Worm (Caenorhabditis elegans) whole organism, early embryonic: Measurements from ENCODE around the gene F01D4.5.

Source experiments
- B0310.2 ChIP-seq: sonication (generic microtip); optimal IDR thresholded peaks from 2 replicates; lab custom pipeline; 2016; ENCODE audit warnings: mild to moderate bottlenecking, missing genetic modification characterization, missing compliant biosample characterization
- F13C5.2 ChIP-seq: sonication (generic microtip); optimal IDR thresholded peaks from 2 replicates; lab custom pipeline; 2017; ENCODE audit warnings: mild to moderate bottlenecking, missing genetic modification characterization, inconsistent platforms, missing compliant biosample characterization
- aly-1 ChIP-seq: sonication (generic microtip); optimal IDR thresholded peaks from 2 replicates; lab custom pipeline; 2016; ENCODE audit warnings: missing genetic modification characterization, missing compliant biosample characterization
- ama-1 ChIP-seq: fragments of 150-350 bp; optimal IDR thresholded peaks from 2 replicates; lab custom pipeline; 2014
- ceh-13 ChIP-seq: fragments of 200-800 bp; sonication (Bioruptor generic); optimal IDR thresholded peaks from 2 replicates; lab custom pipeline; 2018; ENCODE audit warnings: mild to moderate bottlenecking, missing genetic modification characterization, missing compliant biosample characterization
- ceh-36 ChIP-seq: sonication (generic microtip); optimal IDR thresholded peaks from 2 replicates; lab custom pipeline; 2016; ENCODE audit warnings: missing genetic modification characterization, inconsistent platforms, missing compliant biosample characterization
- ets-7 ChIP-seq: sonication (generic microtip); optimal IDR thresholded peaks from 2 replicates; lab custom pipeline; 2016; ENCODE audit warnings: missing genotype, missing genetic modification characterization, missing compliant biosample characterization
- flt-1 ChIP-seq: fragments of 200-800 bp; sonication (Bioruptor generic); IDR thresholded peaks from 2 replicates; pipeline ENCODE4 v1.3.6; 2022; ENCODE audit warnings: missing genetic modification characterization, missing compliant biosample characterization
- hmbx-1 ChIP-seq: sonication (generic microtip); optimal IDR thresholded peaks from 2 replicates; lab custom pipeline; 2016; ENCODE audit warnings: mild to moderate bottlenecking, missing genetic modification characterization, missing compliant biosample characterization
- hmg-4 ChIP-seq: fragments of 200-800 bp; sonication (Bioruptor generic); optimal IDR thresholded peaks from 2 replicates; lab custom pipeline; 2018; ENCODE audit warnings: mild to moderate bottlenecking, missing genetic modification characterization, missing compliant biosample characterization
- hnd-1 ChIP-seq: sonication (generic microtip); optimal IDR thresholded peaks from 2 replicates; lab custom pipeline; 2016; ENCODE audit warnings: missing genetic modification characterization, missing compliant biosample characterization
- pes-1 ChIP-seq: fragments of 200-800 bp; sonication (Bioruptor generic); IDR thresholded peaks from 2 replicates; pipeline ENCODE4 v1.3.6; 2022; ENCODE audit warnings: missing genetic modification reagents, missing genetic modification characterization, missing compliant biosample characterization
- scrt-1 ChIP-seq: fragments of 200-800 bp; sonication (Bioruptor generic); IDR thresholded peaks from 2 replicates; pipeline ENCODE4 v1.3.6; 2022; ENCODE audit warnings: missing genetic modification characterization, missing compliant biosample characterization
- sea-1 ChIP-seq: fragments of 200-800 bp; sonication (Bioruptor generic); conservative IDR thresholded peaks from 2 replicates; pipeline ENCODE4 v1.3.6; 2022; ENCODE audit warnings: missing genetic modification characterization, missing compliant biosample characterization
- tbx-11 ChIP-seq: fragments of 200-800 bp; sonication (Bioruptor generic); IDR thresholded peaks from 2 replicates; pipeline ENCODE4 v1.3.6; 2022; ENCODE audit warnings: missing genetic modification characterization, missing compliant biosample characterization
- tbx-37 ChIP-seq: fragments of 200-800 bp; sonication (Bioruptor generic); conservative IDR thresholded peaks from 2 replicates; pipeline ENCODE4 v1.3.6; 2022; ENCODE audit warnings: missing genetic modification reagents, missing genetic modification characterization, missing compliant biosample characterization
- tra-4 ChIP-seq: sonication (generic microtip); optimal IDR thresholded peaks from 2 replicates; lab custom pipeline; 2017; ENCODE audit warnings: missing genetic modification characterization, missing compliant biosample characterization

Gene F01D4.5

DNA sequence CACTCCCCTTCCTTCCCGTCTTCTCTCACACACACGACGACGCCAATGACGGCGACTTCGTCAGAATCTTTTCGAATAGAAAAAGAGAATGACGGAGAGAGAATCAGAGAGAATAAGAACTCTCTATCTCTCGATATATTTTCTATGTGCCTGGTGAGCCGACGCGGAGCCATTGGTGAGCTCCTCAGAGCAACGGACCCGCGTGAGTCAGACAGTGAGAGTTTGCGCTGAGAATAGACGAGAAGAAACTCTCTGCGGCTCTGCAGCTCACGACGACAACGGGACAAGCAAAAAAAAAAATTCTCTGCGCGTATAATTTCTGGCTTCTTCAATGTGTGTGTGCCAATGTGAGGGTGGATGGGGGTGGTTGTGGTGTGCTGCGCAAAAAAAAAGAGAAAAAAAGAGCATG lies 16.5 kb upstream of the F01D4.5 start:
- no peak for TF ChIP-seq B0310.2
- TF ChIP-seq tbx-37: no peak
- TF ChIP-seq sea-1 (GFP tag; lab: Robert Waterston, UW): no peak
- no peak for TF ChIP-seq hmg-4 (GFP tag; lab: Kevin White, UChicago)
- TF ChIP-seq ceh-36 (tag; lab: Kevin White, UChicago): no peak
- no peak for TF ChIP-seq F13C5.2
- no peak for TF ChIP-seq ama-1
- TF ChIP-seq ets-7: no peak
- no peak for TF ChIP-seq tra-4
- no peak for TF ChIP-seq hmbx-1 (tag; lab: Kevin White, UChicago)
- TF ChIP-seq hnd-1 (tag; lab: Kevin White, UChicago): no peak
- no peak for TF ChIP-seq tbx-11 (GFP tag; lab: Robert Waterston, UW)
- no peak for TF ChIP-seq scrt-1 (GFP tag; lab: Robert Waterston, UW)
- no peak for TF ChIP-seq aly-1 (tag; lab: Kevin White, UChicago)
- no peak for TF ChIP-seq flt-1
- no peak for TF ChIP-seq pes-1
- TF ChIP-seq ceh-13: no peak

DNA sequence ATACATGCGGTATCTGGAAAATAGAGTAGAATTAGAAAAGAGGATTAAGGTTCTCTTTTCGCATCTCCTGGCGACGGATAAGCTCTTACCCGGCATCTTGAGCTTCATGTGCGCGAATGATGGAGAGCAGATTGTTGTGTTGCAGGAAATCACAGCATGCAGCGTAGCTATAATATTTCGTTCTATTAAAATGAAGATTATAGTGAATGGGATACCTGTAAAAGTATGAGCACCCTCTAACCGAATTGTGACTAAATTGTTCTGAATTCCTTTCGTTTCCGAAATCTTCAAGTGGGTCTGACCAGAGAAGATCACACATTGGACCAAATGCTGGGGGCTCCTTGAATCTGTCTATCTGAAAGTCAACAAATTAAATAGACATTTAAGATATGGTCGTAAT lies 14.9 kb upstream of the F01D4.5 start:
- no peak for TF ChIP-seq ets-7
- no peak for TF ChIP-seq ceh-36 (tag; lab: Kevin White, UChicago)
- TF ChIP-seq sea-1 (GFP tag; lab: Robert Waterston, UW): no peak
- TF ChIP-seq hnd-1 (tag; lab: Kevin White, UChicago): no peak
- TF ChIP-seq F13C5.2: no peak
- TF ChIP-seq tbx-37: no peak
- no peak for TF ChIP-seq B0310.2
- TF ChIP-seq ceh-13: no peak
- TF ChIP-seq pes-1: no peak
- TF ChIP-seq hmbx-1 (tag; lab: Kevin White, UChicago): no peak
- no peak for TF ChIP-seq tra-4
- TF ChIP-seq aly-1 (tag; lab: Kevin White, UChicago): no peak

DNA sequence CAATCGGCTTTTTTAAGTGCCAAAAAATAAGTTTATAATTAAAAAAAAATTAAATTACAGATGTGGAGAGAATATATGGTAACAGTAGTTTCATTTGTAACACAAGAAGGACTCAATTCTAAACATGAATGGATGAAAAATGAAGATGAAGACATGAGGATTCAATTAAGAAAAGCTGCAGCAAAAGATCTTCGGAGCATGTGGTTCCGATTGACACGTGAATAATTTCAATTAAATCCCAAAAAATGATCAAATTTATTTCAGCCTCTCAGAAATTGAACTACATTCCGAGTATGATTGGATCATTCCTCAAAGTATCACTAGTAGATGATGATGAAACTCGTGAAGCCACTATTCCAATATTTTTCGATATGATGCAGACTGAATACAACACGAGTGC lies 6.0 kb upstream of the F01D4.5 start:
- no peak for TF ChIP-seq hmbx-1 (tag; lab: Kevin White, UChicago)
- TF ChIP-seq B0310.2: no peak
- TF ChIP-seq ceh-36 (tag; lab: Kevin White, UChicago): no peak
- no peak for TF ChIP-seq hmg-4 (GFP tag; lab: Kevin White, UChicago)
- TF ChIP-seq ets-7: no peak

DNA sequence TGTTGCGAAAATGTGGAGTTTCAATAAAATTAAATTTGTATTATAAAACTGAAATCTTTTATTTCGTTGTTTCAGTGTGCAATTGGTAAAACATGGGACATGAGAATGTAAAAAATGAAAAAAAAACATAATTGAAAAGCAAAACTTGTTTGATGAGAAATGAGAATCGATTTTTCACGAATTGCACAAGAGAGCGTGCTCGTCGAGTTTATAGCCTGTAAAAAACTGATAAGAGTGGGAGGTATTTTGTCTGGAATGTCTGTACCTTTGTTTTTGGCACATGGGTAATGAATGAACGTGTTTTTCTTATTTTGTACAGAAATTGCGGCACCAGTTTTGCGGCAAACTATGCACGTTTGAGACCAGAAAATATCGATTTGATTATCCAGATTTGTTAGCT lies 872 bp downstream of the F01D4.5 start:
- TF ChIP-seq tbx-11 (GFP tag; lab: Robert Waterston, UW) (no peak), hnd-1 (tag; lab: Kevin White, UChicago) (no peak), ceh-13 (no peak), hmg-4 (GFP tag; lab: Kevin White, UChicago) (no peak)

DNA sequence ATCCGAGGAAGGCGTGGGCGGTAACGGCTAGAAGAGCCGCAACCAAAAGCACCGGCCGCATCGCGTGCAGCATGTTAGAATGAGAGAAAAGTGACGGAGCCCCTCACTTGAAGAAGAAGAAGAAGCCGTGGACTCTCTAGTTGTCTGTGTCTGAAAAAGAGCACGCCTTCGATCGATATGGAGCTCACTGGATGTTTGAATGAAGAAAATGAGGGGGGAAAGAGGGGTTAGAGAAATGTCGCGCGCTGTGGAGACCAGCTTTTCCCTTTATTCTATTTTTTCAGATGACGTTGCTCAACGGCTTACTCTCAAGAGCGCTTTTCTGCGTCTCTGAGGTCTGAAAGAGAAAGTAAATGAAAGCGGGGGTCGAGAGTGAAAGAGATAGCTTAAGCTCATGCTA lies 1.8 kb downstream of the F01D4.5 start, which contains the start of gene egl-21:
Gene egl-21 (minus strand): TSS at position 150 of the 400 bp plus-strand sequence.
- TF ChIP-seq tbx-11 (GFP tag; lab: Robert Waterston, UW): peak; percentile 36; the same call in 1 of the 2 replicates
- TF ChIP-seq pes-1: no peak

DNA sequence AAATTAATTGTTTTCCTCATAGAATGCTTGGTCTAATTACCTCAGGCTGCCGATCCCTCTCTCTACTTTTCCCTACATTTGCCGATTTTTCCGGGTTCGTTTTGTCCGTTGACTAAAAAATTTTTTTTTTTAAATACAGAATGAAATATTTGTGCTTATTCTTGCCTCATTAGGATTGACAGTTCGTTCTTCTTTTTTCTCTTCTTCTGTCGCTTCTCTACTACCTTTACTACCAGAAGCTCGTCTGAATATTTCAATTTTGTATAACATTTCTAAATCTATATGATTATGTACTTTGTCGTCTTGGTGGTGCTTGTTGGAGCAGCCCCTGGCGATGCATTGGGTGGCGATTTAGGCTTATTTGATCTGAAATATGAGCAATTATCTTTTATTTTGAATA lies 8.2 kb downstream of the F01D4.5 start:
- TF ChIP-seq ama-1 (no peak), pes-1 (no peak), ceh-36 (tag; lab: Kevin White, UChicago) (no peak), sea-1 (GFP tag; lab: Robert Waterston, UW) (no peak), hmbx-1 (tag; lab: Kevin White, UChicago) (no peak), tbx-11 (GFP tag; lab: Robert Waterston, UW) (no peak), hmg-4 (GFP tag; lab: Kevin White, UChicago) (no peak)

DNA sequence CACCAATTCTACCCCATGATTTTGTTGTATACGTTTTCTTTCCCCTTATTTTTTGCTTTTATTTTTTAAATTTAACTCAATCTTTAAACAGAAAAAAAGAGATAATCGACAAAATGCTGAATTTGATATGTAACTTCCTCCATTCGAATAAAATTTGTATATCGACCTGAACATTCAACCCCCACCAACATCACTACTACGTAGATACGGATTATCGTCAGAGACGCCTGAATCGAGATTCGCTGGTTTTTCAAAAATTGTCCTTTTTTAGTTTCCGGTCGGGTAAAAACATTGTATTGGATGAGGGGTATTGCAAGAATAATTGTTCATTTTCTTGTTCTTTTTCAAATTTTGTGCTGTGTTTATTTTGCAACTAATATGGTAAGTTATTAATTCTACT lies 11.0 kb downstream of the F01D4.5 start, which contains the start of gene bgnt-1.1:
Gene bgnt-1.1 (plus strand): TSS at position 301 of the 400 bp plus-strand sequence.
- no peak for TF ChIP-seq B0310.2

DNA sequence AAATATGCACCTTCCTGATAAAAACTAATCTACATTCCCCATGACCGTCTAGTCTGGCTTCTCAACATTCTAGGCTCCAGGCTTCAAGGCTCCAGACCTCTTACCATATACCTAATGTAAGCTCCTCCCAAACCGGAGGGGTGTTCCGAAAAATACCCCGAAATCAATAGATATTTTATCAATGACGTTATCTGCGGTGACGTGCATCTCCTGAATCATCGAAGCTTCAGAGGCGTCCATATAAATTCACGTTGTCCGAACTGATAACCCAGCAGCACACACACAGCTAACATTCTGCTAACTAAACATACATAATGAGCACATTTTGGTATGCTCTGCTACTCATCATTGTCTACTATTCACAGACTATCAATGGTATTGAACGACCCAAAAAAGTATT lies 14.0 kb downstream of the F01D4.5 start, which contains the start of gene ugt-44:
Gene ugt-44 (plus strand): TSS at position 248 of the 400 bp plus-strand sequence.
- TF ChIP-seq tbx-37 (no peak), pes-1 (no peak), ets-7 (no peak), tbx-11 (GFP tag; lab: Robert Waterston, UW) (no peak)

DNA sequence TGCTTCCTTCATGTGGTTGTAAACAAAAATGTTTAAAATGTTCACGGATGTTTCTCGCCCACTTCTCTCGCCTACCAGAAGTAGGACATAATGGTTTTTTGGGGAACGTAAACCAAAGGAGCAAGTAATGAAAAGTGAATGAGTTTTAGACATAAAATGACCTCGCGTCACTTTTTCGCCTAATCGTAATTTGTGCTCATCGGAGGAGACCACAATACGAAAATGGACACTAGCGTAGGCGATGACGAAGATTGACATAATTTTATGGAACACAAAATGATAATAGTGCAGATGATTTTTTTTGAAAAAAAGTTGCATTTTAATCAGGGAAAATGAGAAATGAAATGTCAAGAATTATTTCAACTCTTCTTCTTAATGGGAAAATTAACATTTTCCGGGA lies 14.8 kb downstream of the F01D4.5 start:
- no peak for TF ChIP-seq pes-1

DNA sequence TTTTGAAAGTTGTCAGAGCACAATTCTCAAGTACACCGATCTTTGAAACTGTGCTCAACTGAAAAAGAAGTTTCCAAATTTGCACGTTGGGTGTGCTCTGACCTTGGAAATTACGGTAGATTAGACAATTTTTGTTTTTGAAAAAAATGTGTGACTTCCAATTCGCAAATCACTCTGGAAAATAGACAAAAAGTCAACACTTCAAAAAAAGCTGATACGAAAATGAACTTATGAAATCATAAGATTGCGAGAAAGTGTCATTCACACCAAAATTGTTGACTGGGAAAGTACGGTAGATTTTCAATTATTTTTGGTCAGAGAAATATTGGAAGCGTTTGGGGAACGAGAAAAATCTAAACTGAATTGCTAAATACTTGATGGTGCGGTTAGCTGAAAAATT lies 16.1 kb downstream of the F01D4.5 start:
- TF ChIP-seq flt-1 (no peak), ets-7 (no peak), tbx-37 (no peak), F13C5.2 (no peak), pes-1 (no peak), hnd-1 (tag; lab: Kevin White, UChicago) (no peak), tbx-11 (GFP tag; lab: Robert Waterston, UW) (no peak), ceh-36 (tag; lab: Kevin White, UChicago) (no peak), scrt-1 (GFP tag; lab: Robert Waterston, UW) (no peak), aly-1 (tag; lab: Kevin White, UChicago) (no peak), sea-1 (GFP tag; lab: Robert Waterston, UW) (no peak)
